Worm (Caenorhabditis elegans) whole organism, L4/young adult: Measurements from ENCODE around the gene fbxb-17.

ENCODE experiments used
- W03F9.2 ChIP-seq: fragments of 150-350 bp; optimal IDR thresholded peaks from 2 replicates; lab custom pipeline; 2014; ENCODE audit warnings: missing biosample characterization, missing genetic modification characterization
- dao-5 ChIP-seq: sonication (generic microtip); optimal IDR thresholded peaks from 2 replicates; lab custom pipeline; 2016; ENCODE audit warnings: missing genotype, missing genetic modification characterization, moderate library complexity, missing compliant biosample characterization
- him-1 ChIP-seq: sonication (generic microtip); optimal IDR thresholded peaks from 2 replicates; lab custom pipeline; 2016; ENCODE audit warnings: missing genotype, missing genetic modification reagents, missing genetic modification characterization, missing compliant biosample characterization

- TF ChIP-seq him-1 (tag; lab: Kevin White, UChicago), result no peak
- TF ChIP-seq dao-5 (tag; lab: Kevin White, UChicago), result no peak
- no peak for TF ChIP-seq W03F9.2 (tag; lab: Kevin White, UChicago)
Measured at ce11 chrII:1672673-1673072, 3.5 kb upstream of the fbxb-17 start.
